Worm (Caenorhabditis elegans) whole organism, midembryonic: ENCODE measurements around the gene ran-1.
A peak's percentile ranks its signal among the peaks of the same experiment; 100 is the strongest.
"Not testable (repeated sequence)": the region's sequence is repeated elsewhere in the genome, so short reads cannot be mapped to it uniquely, and the experiment has no call there.

Experiments
- T22C8.4 ChIP-seq: fragments of 200-800 bp; sonication (Bioruptor generic); IDR thresholded peaks from 2 replicates; pipeline ENCODE4 v1.3.6; 2022; ENCODE audit warnings: missing genetic modification characterization, missing compliant biosample characterization
- cog-1 ChIP-seq: sonication (generic microtip); optimal IDR thresholded peaks from 2 replicates; lab custom pipeline; 2016; ENCODE audit warnings: missing genetic modification characterization, missing compliant biosample characterization
- flt-1 ChIP-seq: fragments of 200-800 bp; sonication (Bioruptor generic); IDR thresholded peaks from 2 replicates; pipeline ENCODE4 v1.3.6; 2022; ENCODE audit warnings: missing genetic modification characterization, missing compliant biosample characterization
- klf-2 ChIP-seq: fragments of 200-800 bp; sonication (Bioruptor generic); conservative IDR thresholded peaks from 2 replicates; pipeline ENCODE4 v1.3.6; 2022; ENCODE audit warnings: missing genetic modification reagents, missing genetic modification characterization, missing compliant biosample characterization
- med-1 ChIP-seq: sonication (generic microtip); optimal IDR thresholded peaks from 2 replicates; lab custom pipeline; 2017; ENCODE audit warnings: missing genetic modification characterization, mild to moderate bottlenecking, missing compliant biosample characterization, antibody characterized with exemption, missing genetic modification reagents; ENCODE audit not compliant: insufficient read depth
- ref-1 ChIP-seq: fragments of 200-800 bp; sonication (Bioruptor generic); conservative IDR thresholded peaks from 2 replicates; pipeline ENCODE4 v1.3.6; 2022; ENCODE audit warnings: missing genetic modification reagents, missing genetic modification characterization, missing compliant biosample characterization
- tab-1 ChIP-seq: fragments of 200-800 bp; sonication (Bioruptor generic); IDR thresholded peaks from 2 replicates; pipeline ENCODE4 v1.3.6; 2022; ENCODE audit warnings: missing genetic modification characterization, missing compliant biosample characterization
- ztf-23 ChIP-seq: fragments of 200-800 bp; sonication (Bioruptor generic); IDR thresholded peaks from 2 replicates; pipeline ENCODE4 v1.3.6; 2022; ENCODE audit warnings: missing genetic modification reagents, missing genetic modification characterization, missing compliant biosample characterization
- ztf-29 ChIP-seq: fragments of 200-800 bp; sonication (Bioruptor generic); IDR thresholded peaks from 2 replicates; pipeline ENCODE4 v1.3.6; 2022; ENCODE audit warnings: missing genetic modification reagents, missing genetic modification characterization, missing compliant biosample characterization

Gene ran-1

DNA sequence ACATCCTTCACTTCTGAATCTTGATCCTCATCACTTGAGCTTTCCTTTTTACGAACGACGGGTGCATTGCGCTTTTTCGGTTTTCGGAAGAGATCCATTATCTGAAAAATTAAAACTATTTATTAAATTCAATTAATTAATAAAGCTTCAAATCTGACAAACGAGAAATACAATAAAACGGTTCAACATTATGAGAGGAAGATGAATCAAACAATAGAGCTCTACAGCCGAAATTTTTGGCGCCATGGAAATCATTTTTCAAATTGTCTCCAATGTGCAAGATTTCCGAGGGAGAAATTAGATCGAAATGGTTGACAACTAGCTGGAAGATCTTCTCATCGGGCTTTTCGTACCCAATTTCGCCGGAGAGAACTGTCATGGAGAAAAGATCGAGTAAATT, 10.0 kb upstream of the ran-1 start, which contains the start of gene rnf-113:
rnf-113 (minus strand) TSS at position 101 of the 400 bp plus-strand sequence.
- TF ChIP-seq klf-2 (GFP tag; lab: Robert Waterston, UW) = no peak
- no peak for TF ChIP-seq ref-1
- no peak for TF ChIP-seq cog-1 (tag; lab: Kevin White, UChicago)
- TF ChIP-seq ztf-29 (GFP tag; lab: Robert Waterston, UW) = no peak
- TF ChIP-seq ztf-23 (GFP tag; lab: Robert Waterston, UW) = no peak
- TF ChIP-seq tab-1 (GFP tag; lab: Robert Waterston, UW) = no peak
- no peak for TF ChIP-seq med-1 (GFP tag; lab: Kevin White, UChicago)
- no peak for TF ChIP-seq flt-1
- TF ChIP-seq T22C8.4 (GFP tag; lab: Robert Waterston, UW) = no peak

DNA sequence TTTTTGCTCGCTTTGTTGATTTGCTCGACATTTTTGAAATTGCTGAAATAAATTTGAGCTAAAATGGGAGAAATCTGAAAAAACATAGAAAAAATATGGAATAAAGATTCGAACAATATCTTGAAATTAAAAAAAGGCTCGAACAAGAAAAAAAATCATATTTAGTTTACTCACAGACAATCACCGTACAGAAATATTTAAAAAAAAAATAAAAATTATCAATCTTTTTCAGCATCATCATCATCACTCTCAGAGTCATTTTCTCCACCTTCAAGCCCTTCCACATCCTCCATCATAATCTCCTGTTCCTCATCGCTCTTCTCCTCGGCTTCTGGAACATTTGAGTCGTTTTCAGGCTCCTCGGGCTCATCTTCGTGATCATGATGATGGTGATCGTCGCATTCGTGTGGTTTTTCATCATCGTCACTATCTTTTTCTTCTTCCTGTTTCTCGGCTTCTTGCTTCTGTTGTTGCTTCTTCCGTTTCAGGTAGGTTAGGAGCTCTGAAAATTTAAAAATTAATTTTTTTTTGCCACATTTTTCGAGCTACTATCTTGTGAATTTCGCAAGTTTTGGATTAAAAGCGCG, 8.0 kb upstream of the ran-1 start, which contains the start of gene hpl-2:
hpl-2 (minus strand) TSS at position 51 of the 587 bp plus-strand sequence.
- TF ChIP-seq flt-1 = no peak
- TF ChIP-seq med-1 (GFP tag; lab: Kevin White, UChicago) = no peak
- no peak for TF ChIP-seq ref-1
- no peak for TF ChIP-seq tab-1 (GFP tag; lab: Robert Waterston, UW)
- no peak for TF ChIP-seq cog-1 (tag; lab: Kevin White, UChicago)
- TF ChIP-seq T22C8.4 (GFP tag; lab: Robert Waterston, UW) = no peak
- TF ChIP-seq klf-2 (GFP tag; lab: Robert Waterston, UW) = no peak
- TF ChIP-seq ztf-29 (GFP tag; lab: Robert Waterston, UW) = no peak
- TF ChIP-seq ztf-23 (GFP tag; lab: Robert Waterston, UW) = no peak

ce11 chrIII:10754379-10754778, 6.9 kb upstream of the ran-1 start:
- TF ChIP-seq ztf-29 (GFP tag; lab: Robert Waterston, UW) (no peak), cog-1 (tag; lab: Kevin White, UChicago) (no peak), med-1 (GFP tag; lab: Kevin White, UChicago) (no peak), ztf-23 (GFP tag; lab: Robert Waterston, UW) (no peak), klf-2 (GFP tag; lab: Robert Waterston, UW) (no peak), T22C8.4 (GFP tag; lab: Robert Waterston, UW) (no peak), tab-1 (GFP tag; lab: Robert Waterston, UW) (no peak), flt-1 (no peak), ref-1 (no peak)

DNA sequence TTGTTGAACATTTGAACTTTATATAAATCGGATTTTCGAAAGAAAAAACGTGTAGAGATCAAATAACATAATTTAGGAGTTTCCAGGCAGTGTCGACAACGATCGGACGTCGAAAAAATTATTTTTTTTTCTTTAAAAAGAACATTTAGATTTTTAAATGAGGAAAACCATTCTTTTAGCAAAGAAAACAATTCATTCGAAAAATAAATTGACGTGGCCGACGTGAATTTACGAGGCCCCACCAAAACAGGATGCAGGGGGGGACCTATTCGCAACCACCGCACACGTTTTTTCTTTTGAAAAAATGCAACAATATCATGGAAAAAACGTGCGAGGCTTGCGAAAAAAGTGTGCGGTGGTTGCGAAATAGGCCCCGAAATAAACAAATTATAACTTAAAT, 2.5 kb upstream of the ran-1 start, which contains the start of gene enu-3.6:
enu-3.6 (plus strand) TSS at position 392 of the 400 bp plus-strand sequence.
- not testable (repeated sequence) for TF ChIP-seq ztf-29 (GFP tag; lab: Robert Waterston, UW); T22C8.4 (GFP tag; lab: Robert Waterston, UW); flt-1

DNA sequence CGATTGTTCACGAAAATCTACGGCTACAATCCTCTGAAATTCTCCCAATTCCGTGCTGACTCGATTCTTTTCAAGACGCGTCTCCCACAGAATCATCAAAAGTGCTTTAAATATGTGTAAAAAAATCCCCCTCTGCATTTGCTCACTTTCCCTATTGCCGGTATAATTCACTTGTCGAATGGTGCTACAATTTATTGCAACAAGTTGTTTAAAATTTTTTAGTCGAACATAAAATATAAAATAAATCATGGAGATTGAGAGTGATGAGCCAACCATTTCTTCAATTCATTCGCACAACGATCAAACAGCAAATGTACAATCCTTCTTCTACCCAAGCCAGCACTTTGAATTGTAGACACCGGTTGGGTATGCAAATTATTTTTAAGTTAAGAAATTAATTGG, 1.1 kb downstream of the ran-1 start:
- no peak for TF ChIP-seq med-1 (GFP tag; lab: Kevin White, UChicago)
- TF ChIP-seq tab-1 (GFP tag; lab: Robert Waterston, UW) = no peak
- no peak for TF ChIP-seq ztf-29 (GFP tag; lab: Robert Waterston, UW)
- no peak for TF ChIP-seq flt-1
- no peak for TF ChIP-seq cog-1 (tag; lab: Kevin White, UChicago)
- TF ChIP-seq T22C8.4 (GFP tag; lab: Robert Waterston, UW) = no peak
- TF ChIP-seq klf-2 (GFP tag; lab: Robert Waterston, UW) = no peak
- no peak for TF ChIP-seq ref-1
- TF ChIP-seq ztf-23 (GFP tag; lab: Robert Waterston, UW) = no peak

DNA sequence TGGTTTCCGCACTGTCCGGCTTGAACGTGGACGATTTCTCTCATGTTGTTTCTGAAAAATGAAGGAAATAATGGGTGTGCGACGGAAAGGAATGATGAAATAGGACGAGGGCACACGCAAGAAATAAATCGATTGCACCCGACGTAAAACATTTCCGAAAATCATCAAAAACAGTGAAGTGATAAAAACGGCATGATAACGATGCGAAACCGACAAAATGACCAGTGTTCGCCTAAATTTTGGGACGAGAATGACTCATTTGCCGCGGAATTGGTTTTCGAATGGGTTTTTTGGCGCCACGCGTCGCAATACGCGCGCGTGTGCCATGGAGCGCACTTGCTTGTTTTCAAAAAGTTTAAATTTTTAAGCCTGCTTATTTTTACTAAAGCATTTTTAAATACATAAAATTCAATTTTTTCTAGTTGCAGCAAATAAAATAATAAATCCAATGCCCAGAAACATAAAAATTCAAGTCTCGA, 5.1 kb downstream of the ran-1 start, which contains the start of the genes tbb-1 and rib-2:
tbb-1 (minus strand) TSS at position 51 of the 479 bp plus-strand sequence.
rib-2 (plus strand) TSS at position 429 of the 479 bp plus-strand sequence.
- TF ChIP-seq med-1 (GFP tag; lab: Kevin White, UChicago) (no peak), ztf-23 (GFP tag; lab: Robert Waterston, UW) (peak; percentile 97), tab-1 (GFP tag; lab: Robert Waterston, UW) (no peak), flt-1 (no peak), T22C8.4 (GFP tag; lab: Robert Waterston, UW) (no peak), ztf-29 (GFP tag; lab: Robert Waterston, UW) (no peak)

ce11 chrIII:10740518-10740917, 7.0 kb downstream of the ran-1 start, which contains the start of gene K01G5.8:
K01G5.8 (minus strand) TSS chrIII:10740772.
- no peak for TF ChIP-seq klf-2 (GFP tag; lab: Robert Waterston, UW)
- TF ChIP-seq cog-1 (tag; lab: Kevin White, UChicago) = no peak
- TF ChIP-seq med-1 (GFP tag; lab: Kevin White, UChicago) = no peak
- TF ChIP-seq ref-1 = no peak
- no peak for TF ChIP-seq ztf-29 (GFP tag; lab: Robert Waterston, UW)
- TF ChIP-seq T22C8.4 (GFP tag; lab: Robert Waterston, UW) = no peak
- TF ChIP-seq flt-1 = no peak
- no peak for TF ChIP-seq tab-1 (GFP tag; lab: Robert Waterston, UW)
- no peak for TF ChIP-seq ztf-23 (GFP tag; lab: Robert Waterston, UW)

- no peak for TF ChIP-seq tab-1 (GFP tag; lab: Robert Waterston, UW)
- no peak for TF ChIP-seq ref-1
- no peak for TF ChIP-seq med-1 (GFP tag; lab: Kevin White, UChicago)
- no peak for TF ChIP-seq cog-1 (tag; lab: Kevin White, UChicago)
- no peak for TF ChIP-seq T22C8.4 (GFP tag; lab: Robert Waterston, UW)
- 0 out of 2 replicates have a peak, but pooled peaks have one; percentile 51 for TF ChIP-seq flt-1
- TF ChIP-seq ztf-23 (GFP tag; lab: Robert Waterston, UW) = peak; percentile 83
- TF ChIP-seq klf-2 (GFP tag; lab: Robert Waterston, UW) = no peak
- TF ChIP-seq ztf-29 (GFP tag; lab: Robert Waterston, UW) = no peak
Measured at ce11 chrIII:10739902-10740301, 7.6 kb downstream of the ran-1 start.

DNA sequence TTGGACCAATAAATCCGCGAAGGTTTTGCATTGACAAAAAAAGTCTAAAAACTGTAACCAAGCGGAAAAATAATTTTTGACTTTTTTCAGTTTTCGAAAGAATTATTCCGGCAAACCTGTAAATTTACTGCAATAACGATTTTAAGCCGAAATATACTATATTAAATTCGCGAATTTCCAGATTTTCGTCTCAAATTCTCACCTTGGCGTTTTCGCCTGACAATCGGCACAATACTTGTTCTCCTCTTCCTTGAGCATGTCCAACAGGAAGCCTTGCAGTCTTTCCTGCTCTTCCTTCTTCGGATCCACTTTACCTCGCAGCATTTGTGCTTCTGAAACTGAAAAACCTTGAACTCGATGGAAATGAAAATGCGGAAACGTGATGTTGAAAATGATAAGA, 8.1 kb downstream of the ran-1 start, which contains the start of gene smap-1:
smap-1 (minus strand) TSS at position 338 of the 400 bp plus-strand sequence.
- TF ChIP-seq ztf-23 (GFP tag; lab: Robert Waterston, UW) (no peak), ref-1 (no peak), med-1 (GFP tag; lab: Kevin White, UChicago) (no peak)
